Fruit fly (Drosophila melanogaster) whole organism, pupa: Measurements from ENCODE around the gene CG7768.

Experiments used
- CG10348 ChIP-seq: fragments of 200-800 bp; sonication (Bioruptor generic); IDR thresholded peaks from 2 replicates; pipeline ENCODE4 v1.3.6; 2022; ENCODE audit warnings: missing biosample characterization, missing genetic modification characterization
- CG12605 ChIP-seq: fragments of 200-800 bp; sonication (Bioruptor generic); IDR thresholded peaks from 2 replicates; pipeline ENCODE4 v1.3.6; 2022; ENCODE audit warnings: missing biosample characterization, missing genetic modification characterization
- CG13204 ChIP-seq: fragments of 200-800 bp; sonication (Bioruptor generic); optimal IDR thresholded peaks from 2 replicates; lab custom pipeline; 2018; ENCODE audit warnings: missing biosample characterization, mild to moderate bottlenecking, missing genetic modification characterization, moderate library complexity
- CG15710 ChIP-seq: fragments of 200-800 bp; sonication (Bioruptor generic); optimal IDR thresholded peaks from 2 replicates; lab custom pipeline; 2018; ENCODE audit warnings: missing biosample characterization, mild to moderate bottlenecking, missing genetic modification characterization, moderate library complexity
- CG17806 ChIP-seq: fragments of 200-800 bp; sonication (Bioruptor generic); optimal IDR thresholded peaks from 2 replicates; lab custom pipeline; 2018; ENCODE audit warnings: missing biosample characterization, mild to moderate bottlenecking, missing genetic modification characterization, moderate library complexity
- CG34367 ChIP-seq: fragments of 200-800 bp; sonication (Bioruptor generic); optimal IDR thresholded peaks from 2 replicates; lab custom pipeline; 2018; ENCODE audit warnings: missing biosample characterization, mild to moderate bottlenecking, missing genetic modification characterization
- CG9948 ChIP-seq: fragments of 200-800 bp; sonication (Bioruptor generic); optimal IDR thresholded peaks from 2 replicates; lab custom pipeline; 2018; ENCODE audit warnings: missing biosample characterization, mild to moderate bottlenecking, missing genetic modification characterization, moderate library complexity
- D1 ChIP-seq: fragments of 200-800 bp; sonication (Bioruptor generic); optimal IDR thresholded peaks from 2 replicates; lab custom pipeline; 2018; ENCODE audit warnings: missing biosample characterization, mild to moderate bottlenecking, missing genetic modification characterization, moderate library complexity
- EcR ChIP-seq: fragments of 200-800 bp; sonication (Bioruptor generic); optimal IDR thresholded peaks from 3 replicates; lab custom pipeline; 2019; ENCODE audit warnings: missing biosample characterization, missing genetic modification characterization, mild to moderate bottlenecking, moderate library complexity, missing genetic modification reagents
- Pif1A ChIP-seq: fragments of 200-800 bp; sonication (Bioruptor generic); optimal IDR thresholded peaks from 3 replicates; lab custom pipeline; 2016; ENCODE audit warnings: missing biosample characterization, missing genetic modification characterization
- Snoo ChIP-seq: fragments of 200-800 bp; sonication (Bioruptor generic); optimal IDR thresholded peaks from 3 replicates; lab custom pipeline; 2017; ENCODE audit warnings: missing biosample characterization, mild to moderate bottlenecking, missing genetic modification characterization, inconsistent platforms
- fd96Ca ChIP-seq: fragments of 200-800 bp; sonication (Bioruptor generic); IDR thresholded peaks from 3 replicates; pipeline ENCODE4 v1.3.6; 2022; ENCODE audit warnings: missing biosample characterization, missing genetic modification characterization

DNA sequence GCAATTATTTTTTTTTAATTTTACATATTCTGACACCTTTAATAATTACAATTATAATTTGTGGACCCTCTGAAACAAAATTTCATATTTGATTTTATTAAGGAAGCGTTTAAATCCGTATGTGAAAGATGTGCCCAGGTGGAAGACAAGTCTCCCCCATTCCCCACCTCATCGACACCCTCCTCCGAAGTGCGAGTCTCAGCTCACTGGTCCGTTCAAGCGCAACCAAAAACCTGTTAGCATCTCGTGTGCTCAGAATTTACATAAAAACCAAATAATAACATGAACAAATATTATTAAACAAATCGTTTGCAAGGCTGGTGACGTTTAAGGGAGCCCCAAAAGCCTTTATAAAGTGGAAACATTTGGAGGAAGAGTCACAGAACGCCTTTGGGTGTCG, 18.3 kb downstream of the CG7768 start, which contains the start of gene CG7906:
- TF ChIP-seq CG34367 (tag; lab: Kevin White, UChicago) (no peak), EcR (GFP tag; lab: Kevin White, UChicago) (no peak), CG15710 (no peak), fd96Ca (GFP tag; lab: Robert Waterston, UW) (no peak), CG17806 (tag; lab: Kevin White, UChicago) (no peak), Snoo (no peak), CG12605 (GFP tag; lab: Robert Waterston, UW) (no peak), CG9948 (tag; lab: Kevin White, UChicago) (no peak), Pif1A (GFP tag; lab: Kevin White, UChicago) (no peak), CG13204 (no peak), CG10348 (GFP tag; lab: Robert Waterston, UW) (no peak), D1 (no peak)
